Worm (Caenorhabditis elegans): ENCODE measurements around the gene dre-1.
A peak's percentile ranks its signal among the peaks of the same experiment; 100 is the strongest.

dre-1 gene

ce11 chrV:6565851-6566386 lies 19.6 kb upstream of the dre-1 start, which contains the start of gene K04A8.1:
Gene K04A8.1, plus strand, starts transcription at chrV:6566336.
- TF ChIP-seq elt-2 (tag; optimal IDR thresholded peaks at IDR 0.05) (peak; percentile 4), ceh-63 (GFP tag; optimal IDR thresholded peaks at IDR 0.05) (no peak)

DNA sequence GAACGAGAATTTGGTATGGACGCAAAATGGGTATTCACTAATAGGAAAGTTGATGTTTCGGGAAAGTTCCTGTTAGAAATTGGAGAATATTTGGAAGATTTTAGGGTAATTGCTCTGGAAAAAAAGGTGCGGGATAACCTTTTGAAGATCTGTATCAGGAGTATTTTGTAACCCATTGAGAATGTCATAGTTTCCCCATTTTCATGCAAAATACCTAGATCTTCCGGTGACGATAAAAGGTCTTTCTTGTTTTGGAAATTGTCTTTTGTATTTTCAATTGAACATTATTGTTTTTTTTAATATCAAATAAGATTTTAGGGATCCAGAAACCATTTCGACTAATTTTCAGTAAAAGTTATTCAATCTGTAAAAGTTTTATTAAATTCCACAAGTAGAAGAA lies 15.3 kb upstream of the dre-1 start, which contains the start of gene spp-19:
Gene spp-19 (minus strand): TSS at position 101 of the 400 bp plus-strand sequence.
- no peak for TF ChIP-seq fos-1 (tag; optimal IDR thresholded peaks at IDR 0.05)
- TF ChIP-seq nhr-19 (GFP tag; conservative IDR thresholded peaks at IDR 0.05), result no peak
- no peak for TF ChIP-seq mdl-1 (tag; optimal IDR thresholded peaks at IDR 0.05)
- TF ChIP-seq jun-1 (tag; optimal IDR thresholded peaks at IDR 0.05), result no peak
- TF ChIP-seq C04F5.9 (tag; optimal IDR thresholded peaks at IDR 0.05), result no peak
- TF ChIP-seq ceh-63 (GFP tag; optimal IDR thresholded peaks at IDR 0.05), result no peak

ce11 chrV:6559585-6559984 lies 13.3 kb upstream of the dre-1 start:
- TF ChIP-seq nhr-90 (tag; optimal IDR thresholded peaks at IDR 0.05; ENCODE audit: poor library complexity) (peak; percentile 18), ceh-8 (GFP tag; optimal IDR thresholded peaks at IDR 0.05) (no peak), Y116A8C.19 (tag; optimal IDR thresholded peaks at IDR 0.05; ENCODE audit: borderline replicate concordance) (no peak)

- TF ChIP-seq nhr-85 (tag) (no peak), mef-2 (tag; optimal IDR thresholded peaks at IDR 0.05) (no peak)
These were observed 12.8 kb upstream of the dre-1 start, which contains the start of gene spp-26 for ce11 chrV:6559105-6559504. Gene spp-26, minus strand, starts transcription at chrV:6559205.

DNA sequence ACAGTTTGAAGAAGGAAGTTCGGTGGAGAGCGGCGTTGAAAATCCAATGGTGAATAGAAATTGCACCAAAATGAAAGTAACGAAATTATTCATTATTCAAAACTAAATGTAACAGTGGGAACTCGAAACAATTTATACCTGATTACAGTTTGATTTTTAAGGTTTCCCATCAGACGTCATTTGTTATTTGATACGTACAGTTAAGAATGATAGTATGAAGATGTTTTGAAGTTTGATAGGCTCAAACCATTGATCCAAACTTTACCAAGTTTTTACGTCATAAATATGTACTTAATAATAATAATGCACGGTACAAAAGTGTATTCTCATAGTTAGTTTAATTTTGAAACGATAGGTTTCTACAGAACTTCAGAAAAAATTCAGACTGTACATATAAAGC lies 11.8 kb upstream of the dre-1 start, which contains the start of gene spp-20:
Gene spp-20 (minus strand): TSS at position 101 of the 400 bp plus-strand sequence.
- TF ChIP-seq xbp-1 (tag; optimal IDR thresholded peaks at IDR 0.05) (no peak), fkh-8 (tag; optimal IDR thresholded peaks at IDR 0.05) (no peak), isw-1 (GFP tag; IDR thresholded peaks at IDR 0.05) (no peak), skn-1 (tag; optimal IDR thresholded peaks at IDR 0.05) (no peak), ets-5 (GFP tag; IDR thresholded peaks at IDR 0.05) (no peak), nhr-237 (tag; optimal IDR thresholded peaks at IDR 0.05) (no peak), ceh-8 (GFP tag; optimal IDR thresholded peaks at IDR 0.05) (no peak), nhr-85 (tag) (no peak), pag-3 (tag; optimal IDR thresholded peaks at IDR 0.05; ENCODE audit: borderline replicate concordance, insufficient read depth) (no peak), ces-1 (GFP tag; optimal IDR thresholded peaks at IDR 0.05) (no peak), ceh-63 (GFP tag; optimal IDR thresholded peaks at IDR 0.05) (no peak)

DNA sequence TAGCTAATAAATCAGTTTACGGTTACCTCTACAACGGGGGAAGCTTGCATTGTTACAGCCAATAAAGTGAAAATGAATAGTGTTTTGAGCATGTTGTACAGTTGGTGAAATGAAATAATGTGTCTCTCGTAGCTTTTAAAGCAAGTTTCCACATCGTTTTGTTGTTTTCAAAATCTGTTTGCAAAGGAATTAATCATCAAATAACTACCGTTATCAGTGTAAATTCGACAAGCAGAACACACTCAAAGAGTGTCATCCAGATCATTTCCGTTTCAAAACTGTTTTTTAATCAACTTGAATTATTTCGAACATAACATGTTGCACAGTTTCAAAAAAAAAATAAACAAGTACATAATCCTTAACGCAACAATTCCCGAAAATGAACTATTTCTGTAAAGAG lies 10.7 kb upstream of the dre-1 start, which contains the start of gene spp-27:
Gene spp-27 (minus strand): TSS at position 101 of the 400 bp plus-strand sequence.
- no peak for TF ChIP-seq grh-1 (GFP tag; IDR thresholded peaks at IDR 0.05)
- no peak for TF ChIP-seq unc-30 (tag; optimal IDR thresholded peaks at IDR 0.05)
- TF ChIP-seq ztf-11 (tag; optimal IDR thresholded peaks at IDR 0.05), result no peak
- TF ChIP-seq nhr-76 (tag; optimal IDR thresholded peaks at IDR 0.05), result no peak
- no peak for TF ChIP-seq Y116A8C.19 (tag; optimal IDR thresholded peaks at IDR 0.05; ENCODE audit: borderline replicate concordance)
- no peak for TF ChIP-seq nhr-77 (tag; optimal IDR thresholded peaks at IDR 0.05)
- TF ChIP-seq ztf-4 (tag; optimal IDR thresholded peaks at IDR 0.05), result no peak
- no peak for TF ChIP-seq hpl-2 (GFP tag; optimal IDR thresholded peaks at IDR 0.05)
- no peak for TF ChIP-seq C04F5.9 (tag; optimal IDR thresholded peaks at IDR 0.05)
- TF ChIP-seq egl-13 (tag; optimal IDR thresholded peaks at IDR 0.05), result no peak
- no peak for TF ChIP-seq fkh-4 (tag; optimal IDR thresholded peaks at IDR 0.05; ENCODE audit: borderline replicate concordance)
- TF ChIP-seq zip-4 (GFP tag; optimal IDR thresholded peaks at IDR 0.05), result no peak
- TF ChIP-seq efl-3 (GFP tag; optimal IDR thresholded peaks at IDR 0.05), result no peak
